Fruit fly (Drosophila melanogaster) whole organism, pupa: ENCODE data around the gene CG15199.

Experiments used
- CG13204 ChIP-seq: fragments of 200-800 bp; sonication (Bioruptor generic); optimal IDR thresholded peaks from 2 replicates; lab custom pipeline; 2018; ENCODE audit warnings: missing biosample characterization, mild to moderate bottlenecking, missing genetic modification characterization, moderate library complexity
- CG15710 ChIP-seq: fragments of 200-800 bp; sonication (Bioruptor generic); optimal IDR thresholded peaks from 2 replicates; lab custom pipeline; 2018; ENCODE audit warnings: missing biosample characterization, mild to moderate bottlenecking, missing genetic modification characterization, moderate library complexity
- CG17806 ChIP-seq: fragments of 200-800 bp; sonication (Bioruptor generic); optimal IDR thresholded peaks from 2 replicates; lab custom pipeline; 2018; ENCODE audit warnings: missing biosample characterization, mild to moderate bottlenecking, missing genetic modification characterization, moderate library complexity
- CG8159 ChIP-seq: fragments of 200-800 bp; sonication (Bioruptor generic); optimal IDR thresholded peaks from 3 replicates; lab custom pipeline; 2018; ENCODE audit warnings: missing biosample characterization, mild to moderate bottlenecking, missing genetic modification characterization, moderate library complexity
- CG9948 ChIP-seq: fragments of 200-800 bp; sonication (Bioruptor generic); optimal IDR thresholded peaks from 2 replicates; lab custom pipeline; 2018; ENCODE audit warnings: missing biosample characterization, mild to moderate bottlenecking, missing genetic modification characterization, moderate library complexity
- EcR ChIP-seq: fragments of 200-800 bp; sonication (Bioruptor generic); optimal IDR thresholded peaks from 3 replicates; lab custom pipeline; 2019; ENCODE audit warnings: missing biosample characterization, missing genetic modification characterization, mild to moderate bottlenecking, moderate library complexity, missing genetic modification reagents
- Ets98B ChIP-seq: fragments of 200-800 bp; sonication (Bioruptor generic); IDR thresholded peaks from 2 replicates; pipeline ENCODE4 v1.3.6; 2022; ENCODE audit warnings: missing biosample characterization, missing genetic modification characterization
- Pif1A ChIP-seq: fragments of 200-800 bp; sonication (Bioruptor generic); optimal IDR thresholded peaks from 3 replicates; lab custom pipeline; 2016; ENCODE audit warnings: missing biosample characterization, missing genetic modification characterization
- Pif1B ChIP-seq: fragments of 200-800 bp; sonication (Bioruptor generic); optimal IDR thresholded peaks from 3 replicates; lab custom pipeline; 2016; ENCODE audit warnings: missing biosample characterization, missing genetic modification characterization
- Snoo ChIP-seq: fragments of 200-800 bp; sonication (Bioruptor generic); optimal IDR thresholded peaks from 3 replicates; lab custom pipeline; 2017; ENCODE audit warnings: missing biosample characterization, mild to moderate bottlenecking, missing genetic modification characterization, inconsistent platforms
- rn ChIP-seq: fragments of 200-800 bp; sonication (Bioruptor generic); IDR thresholded peaks from 2 replicates; pipeline ENCODE4 v1.3.6; 2022; ENCODE audit warnings: missing biosample characterization, missing genetic modification characterization

DNA sequence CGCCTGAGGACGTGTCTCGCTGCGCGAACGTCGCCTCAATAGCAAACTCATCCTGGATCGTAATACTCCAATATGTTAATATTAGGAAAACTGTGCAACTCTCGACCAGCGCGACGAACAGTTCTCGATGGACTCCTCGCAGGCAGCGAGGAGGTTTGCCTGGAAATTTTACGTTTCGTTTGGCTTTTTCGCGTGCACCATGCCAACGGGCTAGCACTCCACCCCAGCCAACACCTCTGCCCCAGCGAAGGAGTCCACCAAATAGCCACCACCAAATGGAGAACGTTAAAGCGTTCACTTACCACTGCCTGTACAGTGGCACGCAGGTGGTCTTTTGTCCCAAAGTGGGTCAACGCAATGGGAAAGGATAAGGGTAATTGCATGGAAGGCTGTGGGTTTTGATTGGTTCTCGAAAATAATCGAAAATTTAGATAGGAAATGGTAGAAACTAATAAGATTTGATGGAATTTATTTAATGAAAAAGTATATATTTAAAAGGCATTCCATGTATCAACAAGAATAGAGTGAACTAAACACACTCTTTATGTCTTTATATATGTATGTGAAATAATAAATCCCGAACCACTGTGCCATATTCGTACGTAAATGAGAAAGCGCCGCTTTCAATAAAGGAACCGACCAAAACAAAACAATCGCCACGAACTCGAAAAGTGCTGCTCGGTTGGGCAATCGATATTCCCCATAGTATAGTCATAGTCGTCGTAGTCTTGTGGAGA, 18.2 kb upstream of the CG15199 start, which contains the start of gene CG32668:
- TF ChIP-seq CG9948 (tag; lab: Kevin White, UChicago) (no peak), CG8159 (tag; lab: Kevin White, UChicago) (peak; percentile 7), Pif1B (GFP tag; lab: Kevin White, UChicago) (no peak), CG13204 (GFP tag; lab: Kevin White, UChicago) (no peak), Ets98B (GFP tag; lab: Robert Waterston, UW) (no peak), EcR (no peak), Pif1A (GFP tag; lab: Kevin White, UChicago) (no peak), Snoo (tag; lab: Kevin White, UChicago) (no peak), rn (no peak), CG15710 (tag; lab: Kevin White, UChicago) (no peak), CG17806 (tag; lab: Kevin White, UChicago) (no peak)
